Fruit fly (Drosophila melanogaster) whole organism, prepupa: ENCODE results near the gene Gycbeta100B.

Experiments
- CG6854 ChIP-seq: fragments of 200-800 bp; sonication (Bioruptor generic); optimal IDR thresholded peaks from 2 replicates; lab custom pipeline; 2017; ENCODE audit warnings: missing biosample characterization, mild to moderate bottlenecking, missing genetic modification characterization
- CG8119 ChIP-seq: fragments of 200-800 bp; sonication (Bioruptor generic); IDR thresholded peaks from 3 replicates; pipeline ENCODE4 v1.3.6; 2022; ENCODE audit warnings: missing biosample characterization, missing genetic modification characterization
- CG9139 ChIP-seq: fragments of 200-800 bp; sonication (Bioruptor generic); optimal IDR thresholded peaks from 3 replicates; lab custom pipeline; 2017; ENCODE audit warnings: missing biosample characterization, mild to moderate bottlenecking, missing genetic modification characterization
- Gug ChIP-seq: fragments of 200-800 bp; sonication (Bioruptor generic); IDR thresholded peaks from 2 replicates; pipeline ENCODE4 v1.3.6; 2022; ENCODE audit warnings: missing biosample characterization, missing genetic modification characterization
- dac ChIP-seq: fragments of 200-800 bp; sonication (Bioruptor generic); optimal IDR thresholded peaks from 2 replicates; lab custom pipeline; 2017; ENCODE audit warnings: missing biosample characterization, mild to moderate bottlenecking, missing genetic modification characterization
- lz ChIP-seq: fragments of 200-800 bp; sonication (Bioruptor generic); optimal IDR thresholded peaks from 3 replicates; lab custom pipeline; 2016; ENCODE audit warnings: missing biosample characterization, missing genetic modification characterization
- net ChIP-seq: fragments of 200-800 bp; sonication (Bioruptor generic); optimal IDR thresholded peaks from 3 replicates; lab custom pipeline; 2016; ENCODE audit warnings: missing biosample characterization, missing genetic modification characterization

DNA sequence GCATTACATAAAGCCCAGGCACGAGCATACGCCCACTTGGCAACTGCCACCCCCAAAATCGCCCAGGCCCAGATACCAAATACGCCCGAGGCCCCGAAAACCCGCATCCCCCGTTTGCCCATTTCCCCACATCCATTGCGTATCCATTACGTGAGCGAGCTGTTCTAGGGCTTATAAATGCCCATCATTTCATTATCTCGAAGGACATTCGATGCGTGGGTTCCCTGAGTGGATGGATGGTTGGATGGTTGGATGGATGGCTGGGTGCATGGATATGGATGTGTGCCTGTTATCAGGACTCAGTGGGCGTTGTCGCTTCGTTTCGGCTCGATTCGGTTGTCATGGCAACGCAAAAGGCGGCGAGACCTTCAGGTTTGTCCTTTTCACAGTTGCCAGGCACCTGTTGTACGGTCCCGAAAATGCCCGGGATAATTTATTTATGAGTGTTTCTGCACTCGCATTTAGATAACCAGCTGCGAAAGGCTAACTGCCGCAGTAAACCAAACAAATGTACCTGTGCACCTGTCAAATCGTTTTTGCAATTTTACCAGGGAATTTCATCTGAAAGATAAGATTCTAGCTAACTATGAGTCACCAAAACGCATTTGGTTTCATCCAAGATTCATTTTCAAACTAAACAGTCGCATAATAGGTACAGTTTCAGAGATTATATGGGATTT lies 88.8 kb downstream of the Gycbeta100B start:
- TF ChIP-seq lz (GFP tag; lab: Kevin White, UChicago): no peak
- TF ChIP-seq dac (GFP tag; lab: Kevin White, UChicago): no peak
- no peak for TF ChIP-seq Gug (GFP tag; lab: Robert Waterston, UW)
- TF ChIP-seq CG6854 (GFP tag; lab: Kevin White, UChicago): no peak
- TF ChIP-seq net (GFP tag; lab: Kevin White, UChicago): no peak
- no peak for TF ChIP-seq CG9139
- no peak for TF ChIP-seq CG8119 (GFP tag; lab: Robert Waterston, UW)
